Worm (Caenorhabditis elegans): Measurements from ENCODE around the gene F42A9.17.

- no peak for TF ChIP-seq nhr-28 (tag; optimal IDR thresholded peaks at IDR 0.05)
- no peak for TF ChIP-seq pqm-1 (tag; optimal IDR thresholded peaks at IDR 0.05)
- TF ChIP-seq ama-1 (optimal IDR thresholded peaks at IDR 0.05) = no peak
- TF ChIP-seq unc-39 (tag; optimal IDR thresholded peaks at IDR 0.05) = no peak
- no peak for TF ChIP-seq tbx-2 (tag; optimal IDR thresholded peaks at IDR 0.05)
- no peak for TF ChIP-seq jun-1 (tag; optimal IDR thresholded peaks at IDR 0.05)
- TF ChIP-seq aly-2 (tag; optimal IDR thresholded peaks at IDR 0.05) = no peak
- TF ChIP-seq mml-1 (tag; optimal IDR thresholded peaks at IDR 0.05) = no peak
- no peak for TF ChIP-seq elt-1 (tag; optimal IDR thresholded peaks at IDR 0.05)
- no peak for TF ChIP-seq nhr-76 (tag; optimal IDR thresholded peaks at IDR 0.05)
- no peak for TF ChIP-seq R02D3.7 (tag; optimal IDR thresholded peaks at IDR 0.05)
- no peak for TF ChIP-seq fkh-10 (GFP tag; optimal IDR thresholded peaks at IDR 0.05)
- no peak for TF ChIP-seq elt-2 (tag; optimal IDR thresholded peaks at IDR 0.05)
Observed at ce11 chrIV:8618698-8619097, 7.0 kb upstream of the F42A9.17 start, which contains the start of gene F42A9.8.

Measured in whole organism, L3 larva.